Fruit fly (Drosophila melanogaster): Measurements from ENCODE around the gene CG43220.

CG43220 gene

DNA sequence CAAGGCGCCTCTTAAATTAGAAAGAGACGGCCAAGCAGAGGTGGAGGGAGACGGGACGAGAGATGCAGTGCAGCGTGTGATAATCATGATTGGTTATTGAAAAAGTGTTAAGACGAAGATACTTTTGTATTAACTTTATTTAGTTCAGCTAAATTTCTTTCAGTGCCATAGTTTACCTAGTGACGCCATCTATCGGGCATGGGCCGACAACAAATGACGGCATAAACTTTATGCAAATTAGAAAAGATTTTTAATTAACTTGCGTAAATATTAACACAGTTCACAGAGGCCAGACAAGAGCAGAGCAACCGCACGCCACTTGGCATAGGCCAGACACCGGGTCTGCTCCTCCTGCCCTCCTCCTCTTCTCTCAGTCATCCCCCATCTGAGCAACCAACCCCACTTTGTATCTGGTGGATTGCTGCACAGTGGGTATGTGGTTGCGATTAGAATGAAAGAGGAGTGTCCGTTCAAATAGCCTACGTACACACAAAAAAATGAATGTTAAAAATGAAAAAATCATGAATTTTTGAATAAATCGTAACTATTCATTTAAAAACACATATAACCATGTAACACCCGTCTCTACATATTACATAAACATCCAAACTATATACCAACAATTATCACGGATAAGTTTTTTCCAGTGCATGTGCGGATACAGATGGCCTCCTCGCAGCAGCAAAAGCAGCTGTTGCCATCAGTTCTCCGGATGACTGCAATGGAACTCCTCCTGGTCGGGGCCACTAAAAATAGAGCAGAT, 20.3 kb upstream of the CG43220 start (continued):
- TF ChIP-seq CG4328 (GFP tag; optimal IDR thresholded peaks at IDR 0.05): peak; percentile 74
- peak; percentile 46; the same call in 1 of the 2 replicates for TF ChIP-seq ro (GFP tag; IDR thresholded peaks at IDR 0.05)
- TF ChIP-seq CG34376 (GFP tag; optimal IDR thresholded peaks at IDR 0.05): peak; percentile 30
- no peak for TF ChIP-seq Trl (optimal IDR thresholded peaks at IDR 0.05)
- peak; percentile 66 for TF ChIP-seq Trl (GFP tag; optimal IDR thresholded peaks at IDR 0.05)
- peak; percentile 54 for TF ChIP-seq CG6854 (GFP tag; optimal IDR thresholded peaks at IDR 0.05)
- TF ChIP-seq prd (optimal IDR thresholded peaks at IDR 0.05): no peak
- TF ChIP-seq prd (GFP tag; IDR thresholded peaks at IDR 0.05): peak; percentile 79; the same call in 2 of the 3 replicates
- peak; percentile 69 for TF ChIP-seq H2.0 (GFP tag; IDR thresholded peaks at IDR 0.05)
- TF ChIP-seq Blimp-1 (GFP tag; optimal IDR thresholded peaks at IDR 0.05): peak; percentile 87
- TF ChIP-seq psq (GFP tag; optimal IDR thresholded peaks at IDR 0.05): no peak
- TF ChIP-seq fru (optimal IDR thresholded peaks at IDR 0.05): no peak
- TF ChIP-seq grau (tag; optimal IDR thresholded peaks at IDR 0.05): peak; percentile 82
- no peak for TF ChIP-seq knrl (GFP tag; IDR thresholded peaks at IDR 0.05; ENCODE audit: partially characterized antibody)
- TF ChIP-seq sqz (GFP tag; optimal IDR thresholded peaks at IDR 0.05): no peak
- no peak for TF ChIP-seq CG3995 (GFP tag; optimal IDR thresholded peaks at IDR 0.05)
- peak; percentile 87 for TF ChIP-seq HLH3B (GFP tag; IDR thresholded peaks at IDR 0.05)
- peak; percentile 70 for TF ChIP-seq ems (GFP tag; optimal IDR thresholded peaks at IDR 0.05)
- no peak for TF ChIP-seq HLHmδ (GFP tag; optimal IDR thresholded peaks at IDR 0.05)
- TF ChIP-seq zen (tag; optimal IDR thresholded peaks at IDR 0.05): no peak
- TF ChIP-seq crc (GFP tag; optimal IDR thresholded peaks at IDR 0.05): peak; percentile 74
- peak; percentile 86 for TF ChIP-seq CG8388 (GFP tag; optimal IDR thresholded peaks at IDR 0.05)
- peak; percentile 43 for TF ChIP-seq Dip3 (GFP tag; optimal IDR thresholded peaks at IDR 0.05)
- peak; percentile 73 for TF ChIP-seq ttk (GFP tag; IDR thresholded peaks at IDR 0.05)
- peak; percentile 45; the same call in 1 of the 2 replicates for TF ChIP-seq CG31224 (GFP tag; IDR thresholded peaks at IDR 0.05)
- TF ChIP-seq schlank (tag; optimal IDR thresholded peaks at IDR 0.05): no peak
- TF ChIP-seq ERR (GFP tag; optimal IDR thresholded peaks at IDR 0.05): peak; percentile 61
- no peak for TF ChIP-seq CG9797 (GFP tag; optimal IDR thresholded peaks at IDR 0.05)

DNA sequence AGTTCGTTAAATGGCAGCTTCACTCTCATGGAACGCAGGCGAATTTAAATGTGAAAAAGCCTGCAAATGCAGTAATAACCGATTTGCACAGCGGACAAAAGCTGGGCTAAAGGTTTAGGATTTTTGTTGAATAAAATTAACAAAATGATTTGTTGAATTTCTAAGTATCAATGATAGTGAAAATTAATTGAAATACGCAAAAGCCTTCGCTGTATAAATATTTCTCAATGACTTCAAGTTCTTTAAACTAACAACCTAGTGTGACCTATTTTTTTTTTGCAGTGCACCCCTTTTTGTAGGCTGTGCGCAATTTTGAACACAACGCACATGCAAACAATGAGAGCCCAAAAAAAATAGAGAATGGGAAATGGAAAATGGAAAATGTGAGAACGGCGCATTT, 19.4 kb upstream of the CG43220 start:
- TF ChIP-seq exex (tag; optimal IDR thresholded peaks at IDR 0.05) (no peak), CG2199 (GFP tag; IDR thresholded peaks at IDR 0.05) (no peak), CG9797 (GFP tag; optimal IDR thresholded peaks at IDR 0.05) (no peak), dpn (GFP tag; optimal IDR thresholded peaks at IDR 0.05) (no peak), NfI (GFP tag; optimal IDR thresholded peaks at IDR 0.05) (no peak), CG12769 (tag; optimal IDR thresholded peaks at IDR 0.05) (no peak), CG43689 (GFP tag; IDR thresholded peaks at IDR 0.05) (no peak), CG8281 (tag; optimal IDR thresholded peaks at IDR 0.05) (no peak), Drgx (GFP tag; IDR thresholded peaks at IDR 0.05) (peak; percentile 11; the same call in 1 of the 2 replicates), CG32532 (GFP tag; IDR thresholded peaks at IDR 0.05) (no peak), Sry-δ (GFP tag; optimal IDR thresholded peaks at IDR 0.05) (no peak), hbn (GFP tag; IDR thresholded peaks at IDR 0.05; ENCODE audit: partially characterized antibody) (no peak), Ptx1 (GFP tag; IDR thresholded peaks at IDR 0.05) (0 out of 2 replicates have a peak, but pooled peaks have one; percentile 9), Hmr (GFP tag; optimal IDR thresholded peaks at IDR 0.05) (no peak), Ada2b (GFP tag; IDR thresholded peaks at IDR 0.05) (peak; percentile 19; the same call in 1 of the 2 replicates), CG6689 (GFP tag; IDR thresholded peaks at IDR 0.05) (no peak), CG15514 (GFP tag; optimal IDR thresholded peaks at IDR 0.05) (no peak), shn (GFP tag; optimal IDR thresholded peaks at IDR 0.05) (no peak), trh (GFP tag; optimal IDR thresholded peaks at IDR 0.05) (no peak), Hr51 (GFP tag; optimal IDR thresholded peaks at IDR 0.05) (peak in 1 of 2 experiments; percentile 26), prd (optimal IDR thresholded peaks at IDR 0.05) (no peak), prd (GFP tag; IDR thresholded peaks at IDR 0.05) (peak; percentile 24; the same call in 1 of the 3 replicates), CG11723 (GFP tag; optimal IDR thresholded peaks at IDR 0.05) (no peak), CG3847 (GFP tag; IDR thresholded peaks at IDR 0.05) (no peak), kni (GFP tag; optimal IDR thresholded peaks at IDR 0.05) (no peak), unpg (GFP tag; optimal IDR thresholded peaks at IDR 0.05) (peak; percentile 2)
